Fruit fly (Drosophila melanogaster) whole organism, embryonic: ENCODE measurements around the gene Or65c.

Experiments used
- Antp ChIP-seq: fragments of 200-800 bp; sonication (Bioruptor generic); optimal IDR thresholded peaks from 3 replicates; lab custom pipeline; 2016; ENCODE audit warnings: missing biosample characterization, missing genetic modification characterization
- Atf-2 ChIP-seq: fragments of 200-800 bp; sonication (Bioruptor generic); optimal IDR thresholded peaks from 2 replicates; lab custom pipeline; 2016; ENCODE audit warnings: missing biosample characterization, missing genetic modification characterization
- C15 ChIP-seq: fragments of 200-800 bp; sonication (Bioruptor generic); IDR thresholded peaks from 3 replicates; pipeline ENCODE4 v1.3.6; 2022; ENCODE audit warnings: missing biosample characterization, missing genetic modification characterization
- CG10147 ChIP-seq: fragments of 200-800 bp; sonication (Bioruptor generic); optimal IDR thresholded peaks from 2 replicates; lab custom pipeline; 2019; ENCODE audit warnings: missing biosample characterization, mild to moderate bottlenecking, missing genetic modification characterization, moderate library complexity
- CG10321 ChIP-seq: fragments of 200-800 bp; sonication (Bioruptor generic); IDR thresholded peaks from 2 replicates; pipeline ENCODE4 v1.3.6; 2022; ENCODE audit warnings: missing biosample characterization, missing genetic modification characterization
- CG10462 ChIP-seq: fragments of 200-800 bp; sonication (Bioruptor generic); optimal IDR thresholded peaks from 2 replicates; lab custom pipeline; 2016; ENCODE audit warnings: missing biosample characterization, missing genetic modification characterization
- CG10565 ChIP-seq: fragments of 200-800 bp; sonication (Bioruptor generic); optimal IDR thresholded peaks from 3 replicates; lab custom pipeline; 2016; ENCODE audit warnings: missing biosample characterization, mild to moderate bottlenecking, missing genetic modification characterization
- CG11696 ChIP-seq: fragments of 200-800 bp; sonication (Bioruptor generic); IDR thresholded peaks from 2 replicates; pipeline ENCODE4 v1.3.6; 2022; ENCODE audit warnings: missing biosample characterization, missing genetic modification characterization
- CG12299 ChIP-seq: fragments of 200-800 bp; sonication (Bioruptor generic); optimal IDR thresholded peaks from 2 replicates; lab custom pipeline; 2018; ENCODE audit warnings: missing biosample characterization, mild to moderate bottlenecking, missing genetic modification characterization
- CG15514 ChIP-seq: fragments of 200-800 bp; sonication (Bioruptor generic); optimal IDR thresholded peaks from 3 replicates; lab custom pipeline; 2017; ENCODE audit warnings: missing biosample characterization, missing genetic modification characterization, mild to moderate bottlenecking, moderate library complexity, missing genetic modification reagents
- CG15601 ChIP-seq: fragments of 200-800 bp; sonication (Bioruptor generic); optimal IDR thresholded peaks from 3 replicates; lab custom pipeline; 2019; ENCODE audit warnings: missing biosample characterization, mild to moderate bottlenecking, missing genetic modification characterization, moderate library complexity
- CG15696 ChIP-seq: fragments of 200-800 bp; sonication (Bioruptor generic); optimal IDR thresholded peaks from 2 replicates; lab custom pipeline; 2019; ENCODE audit warnings: missing biosample characterization, mild to moderate bottlenecking, missing genetic modification characterization, moderate library complexity
- CG17568 ChIP-seq: fragments of 200-800 bp; sonication (Bioruptor generic); optimal IDR thresholded peaks from 2 replicates; lab custom pipeline; 2018; ENCODE audit warnings: missing biosample characterization, mild to moderate bottlenecking, missing genetic modification characterization, moderate library complexity
- CG18764 ChIP-seq: fragments of 200-800 bp; sonication (Bioruptor generic); optimal IDR thresholded peaks from 3 replicates; lab custom pipeline; 2016; ENCODE audit warnings: missing biosample characterization, missing genetic modification characterization
- CG30020 ChIP-seq: fragments of 200-800 bp; optimal IDR thresholded peaks from 2 replicates; lab custom pipeline; 2019; ENCODE audit warnings: missing biosample characterization, mild to moderate bottlenecking, missing genetic modification characterization, moderate library complexity
- CG3065 ChIP-seq: fragments of 200-800 bp; sonication (Bioruptor generic); optimal IDR thresholded peaks from 2 replicates; lab custom pipeline; 2016; ENCODE audit warnings: missing biosample characterization, missing genetic modification characterization
- CG4328 ChIP-seq: fragments of 200-800 bp; sonication (Bioruptor generic); optimal IDR thresholded peaks from 3 replicates; lab custom pipeline; 2017; ENCODE audit warnings: missing biosample characterization, missing genetic modification reagents, missing genetic modification characterization
- CG4360 ChIP-seq: fragments of 200-800 bp; sonication (Bioruptor generic); IDR thresholded peaks from 2 replicates; pipeline ENCODE4 v1.3.6; 2022; ENCODE audit warnings: missing biosample characterization, missing genetic modification characterization
- CG4617 ChIP-seq: fragments of 200-800 bp; sonication (Bioruptor generic); optimal IDR thresholded peaks from 3 replicates; lab custom pipeline; 2016; ENCODE audit warnings: missing biosample characterization, missing genetic modification characterization, borderline replicate concordance
- CG5245 ChIP-seq: fragments of 200-800 bp; sonication (Bioruptor generic); optimal IDR thresholded peaks from 3 replicates; lab custom pipeline; 2016; ENCODE audit warnings: missing biosample characterization, missing genetic modification characterization
- CG6272 ChIP-seq: fragments of 200-800 bp; sonication (Bioruptor generic); IDR thresholded peaks from 2 replicates; pipeline ENCODE4 v1.3.6; 2022; ENCODE audit warnings: missing biosample characterization, missing genetic modification characterization
- CG6791 ChIP-seq: fragments of 200-800 bp; sonication (Bioruptor generic); IDR thresholded peaks from 3 replicates; pipeline ENCODE4 v1.3.6; 2022; ENCODE audit warnings: missing biosample characterization, missing genetic modification characterization; ENCODE audit not compliant: partially characterized antibody
- CG8388 ChIP-seq: fragments of 200-800 bp; sonication (Bioruptor generic); optimal IDR thresholded peaks from 2 replicates; lab custom pipeline; 2019; ENCODE audit warnings: missing biosample characterization, mild to moderate bottlenecking, missing genetic modification characterization, moderate library complexity
- CG8765 ChIP-seq: fragments of 200-800 bp; sonication (Bioruptor generic); IDR thresholded peaks from 2 replicates; pipeline ENCODE4 v1.3.6; 2022; ENCODE audit warnings: missing biosample characterization, missing genetic modification characterization
- CTCF ChIP-seq: fragments of 200-800 bp; sonication (Bioruptor generic); optimal IDR thresholded peaks from 2 replicates; lab custom pipeline; 2017; ENCODE audit warnings: missing biosample characterization, mild to moderate bottlenecking, missing genetic modification characterization, moderate library complexity
- Camta ChIP-seq: fragments of 200-800 bp; sonication (Bioruptor generic); optimal IDR thresholded peaks from 2 replicates; lab custom pipeline; 2016; ENCODE audit warnings: missing biosample characterization, missing genetic modification characterization
- CrebB ChIP-seq: fragments of 200-800 bp; sonication (Bioruptor generic); optimal IDR thresholded peaks from 3 replicates; lab custom pipeline; 2018; ENCODE audit warnings: missing biosample characterization, mild to moderate bottlenecking, missing genetic modification characterization
- Dek ChIP-seq: fragments of 200-800 bp; sonication (Bioruptor generic); optimal IDR thresholded peaks from 3 replicates; lab custom pipeline; 2019; ENCODE audit warnings: missing biosample characterization, mild to moderate bottlenecking, missing genetic modification characterization, moderate library complexity
- Dll ChIP-seq: fragments of 200-800 bp; sonication (Bioruptor generic); IDR thresholded peaks from 4 replicates; pipeline ENCODE4 v1.3.6; 2022; ENCODE audit warnings: missing biosample characterization, missing genetic modification characterization; ENCODE audit not compliant: partially characterized antibody
- Doc3 ChIP-seq: fragments of 200-800 bp; sonication (Bioruptor generic); IDR thresholded peaks from 3 replicates; pipeline ENCODE4 v1.3.6; 2022; ENCODE audit warnings: missing biosample characterization, missing genetic modification characterization; ENCODE audit not compliant: partially characterized antibody
- Eip74EF ChIP-seq, 2 experiments: fragments of 200-800 bp in 1 of 2; fragments of >200 bp in 1 of 2; sonication (Bioruptor generic) in 1 of 2; optimal IDR thresholded peaks; 2 replicates each; lab custom pipeline; 2017 to 2019; ENCODE audit warnings: missing biosample characterization in 2 of 2, missing genetic modification characterization in 2 of 2, mild to moderate bottlenecking in 1 of 2, moderate library complexity in 1 of 2
- HLHmδ ChIP-seq: fragments of 200-800 bp; sonication (Bioruptor generic); optimal IDR thresholded peaks from 2 replicates; lab custom pipeline; 2018; ENCODE audit warnings: missing biosample characterization, mild to moderate bottlenecking, missing genetic modification characterization, moderate library complexity
- Jarid2 ChIP-seq: fragments of 200-800 bp; sonication (Bioruptor generic); optimal IDR thresholded peaks from 3 replicates; lab custom pipeline; 2017; ENCODE audit warnings: mild to moderate bottlenecking, missing biosample characterization, missing genetic modification reagents, missing genetic modification characterization
- Med ChIP-seq: fragments of 200-800 bp; sonication (Bioruptor generic); peaks from one replicate; lab custom pipeline; 2016; ENCODE audit warnings: missing biosample characterization, missing genetic modification characterization, mild to moderate bottlenecking, inconsistent platforms, moderate library complexity
- Nf-YB ChIP-seq: fragments of 200-800 bp; sonication (Bioruptor generic); optimal IDR thresholded peaks from 3 replicates; lab custom pipeline; 2019; ENCODE audit warnings: missing biosample characterization, mild to moderate bottlenecking, missing genetic modification characterization, moderate library complexity
- PHDP ChIP-seq: fragments of 200-800 bp; sonication (Bioruptor generic); optimal IDR thresholded peaks from 3 replicates; lab custom pipeline; 2018; ENCODE audit warnings: missing biosample characterization, mild to moderate bottlenecking, missing genetic modification characterization, moderate library complexity
- al ChIP-seq: fragments of 200-800 bp; sonication (Bioruptor generic); IDR thresholded peaks from 2 replicates; pipeline ENCODE4 v1.3.6; 2022; ENCODE audit warnings: missing biosample characterization, missing genetic modification characterization
- bcd ChIP-seq: fragments of 200-800 bp; sonication (Bioruptor generic); optimal IDR thresholded peaks from 2 replicates; lab custom pipeline; 2017; ENCODE audit warnings: missing biosample characterization, mild to moderate bottlenecking, missing genetic modification characterization
- dan ChIP-seq: fragments of 200-800 bp; sonication (Bioruptor generic); IDR thresholded peaks from 2 replicates; pipeline ENCODE4 v1.3.6; 2022; ENCODE audit warnings: missing biosample characterization, missing genetic modification characterization
- ham ChIP-seq: fragments of 200-800 bp; sonication (Bioruptor generic); IDR thresholded peaks from 2 replicates; pipeline ENCODE4 v1.3.6; 2022; ENCODE audit warnings: missing biosample characterization, missing genetic modification characterization
- nerfin-1 ChIP-seq: fragments of 200-800 bp; sonication (Bioruptor generic); optimal IDR thresholded peaks from 3 replicates; lab custom pipeline; 2019; ENCODE audit warnings: missing biosample characterization, mild to moderate bottlenecking, missing genetic modification characterization, moderate library complexity
- pan ChIP-seq, 4 experiments: fragments of >200 bp in 3 of 4; fragments of 200-800 bp in 1 of 4; sonication (Bioruptor generic) in 1 of 4; optimal IDR thresholded peaks in 3 of 4; IDR thresholded peaks in 1 of 4; 2 replicates each; pipeline versions ENCODE4 v1.3.6 to Lab custom; 2017 to 2022; ENCODE audit warnings: missing biosample characterization in 2 of 4, missing genetic modification characterization in 2 of 4, mixed read lengths in 1 of 4
- ro ChIP-seq: fragments of 200-800 bp; sonication (Bioruptor generic); IDR thresholded peaks from 2 replicates; pipeline ENCODE4 v1.3.6; 2022; ENCODE audit warnings: missing biosample characterization, missing genetic modification characterization
- sc ChIP-seq, 3 experiments: fragments of >200 bp in 2 of 3; fragments of 200-800 bp in 1 of 3; sonication (Bioruptor generic) in 1 of 3; optimal IDR thresholded peaks; 2 replicates in 2 of 3; 3 replicates in 1 of 3; lab custom pipeline; 2017; ENCODE audit warnings: mild to moderate bottlenecking in 1 of 3, missing biosample characterization in 1 of 3, missing genetic modification characterization in 1 of 3, missing genetic modification reagents in 1 of 3
- sens-2 ChIP-seq: fragments of 200-800 bp; sonication (Bioruptor generic); IDR thresholded peaks from 2 replicates; pipeline ENCODE4 v1.3.6; 2022; ENCODE audit warnings: missing biosample characterization, missing genetic modification characterization
- sob ChIP-seq: fragments of 200-800 bp; sonication (Bioruptor generic); IDR thresholded peaks from 2 replicates; pipeline ENCODE4 v1.3.6; 2022; ENCODE audit warnings: missing biosample characterization, missing genetic modification characterization
- tgo ChIP-seq: fragments of 200-800 bp; sonication (Bioruptor generic); IDR thresholded peaks from 3 replicates; pipeline ENCODE4 v1.3.6; 2022; ENCODE audit warnings: missing biosample characterization, missing genetic modification characterization
- trh ChIP-seq: fragments of 200-800 bp; sonication (Bioruptor generic); optimal IDR thresholded peaks from 2 replicates; lab custom pipeline; 2016; ENCODE audit warnings: missing biosample characterization, missing genetic modification characterization
- tx ChIP-seq: fragments of 200-800 bp; sonication (Bioruptor generic); optimal IDR thresholded peaks from 2 replicates; lab custom pipeline; 2016; ENCODE audit warnings: missing biosample characterization, missing genetic modification characterization
- zf30C ChIP-seq: fragments of 200-800 bp; sonication (Bioruptor generic); optimal IDR thresholded peaks from 3 replicates; lab custom pipeline; 2018; ENCODE audit warnings: missing biosample characterization, mild to moderate bottlenecking, missing genetic modification characterization

Or65c gene

DNA sequence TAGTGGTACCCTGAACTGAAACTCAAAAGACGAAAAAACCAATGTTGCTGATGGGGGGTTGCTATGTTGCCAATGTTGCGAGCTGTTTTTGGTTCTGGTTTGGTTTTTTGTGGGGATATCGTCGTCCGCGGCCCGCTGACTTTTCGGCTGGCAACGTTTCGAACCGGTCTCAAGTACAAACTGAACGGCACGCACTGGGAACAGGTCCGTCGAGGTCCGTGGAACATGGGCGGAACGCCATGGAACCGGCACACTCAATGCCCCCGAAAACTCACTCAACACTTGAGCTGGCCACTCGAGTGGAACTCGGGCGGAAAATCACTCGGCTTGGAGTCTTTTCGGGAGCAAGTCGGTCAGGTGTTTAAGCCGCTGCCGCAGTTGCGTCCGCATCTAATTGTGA lies 24.8 kb downstream of the Or65c start, which contains the start of gene CG13300 (continued):
- peak; percentile 4 for TF ChIP-seq zf30C (GFP tag; lab: Kevin White, UChicago)
- peak; percentile 59 for TF ChIP-seq CG6791 (GFP tag; lab: Robert Waterston, UW)
- TF ChIP-seq Eip74EF (GFP tag; optimal IDR thresholded peaks at IDR 0.05; lab: Kevin White, UChicago): no peak
- TF ChIP-seq CrebB (tag; lab: Kevin White, UChicago): no peak
- TF ChIP-seq CG5245 (GFP tag; lab: Kevin White, UChicago): no peak
- peak; percentile 81 for TF ChIP-seq Med (GFP tag; lab: Kevin White, UChicago)
- TF ChIP-seq al: no peak
- TF ChIP-seq CG18764 (GFP tag; lab: Kevin White, UChicago): no peak
- no peak for TF ChIP-seq CG11696 (GFP tag; lab: Robert Waterston, UW)
- TF ChIP-seq CG4328: no peak
- TF ChIP-seq Nf-YB (GFP tag; lab: Kevin White, UChicago): no peak
- no peak for TF ChIP-seq CG4617 (GFP tag; lab: Kevin White, UChicago)
- no peak for TF ChIP-seq CTCF (GFP tag; lab: Kevin White, UChicago)
- TF ChIP-seq CG10565 (GFP tag; lab: Kevin White, UChicago): no peak
- no peak for TF ChIP-seq ham
- TF ChIP-seq sens-2: no peak; the same call in 1 of the 2 replicates
- no peak for TF ChIP-seq Camta (GFP tag; lab: Kevin White, UChicago)
- TF ChIP-seq CG8388 (GFP tag; lab: Kevin White, UChicago): no peak
- no peak for TF ChIP-seq CG8765 (GFP tag; lab: Robert Waterston, UW)
- 0 out of 4 replicates have a peak, but pooled peaks have one; percentile 21 for TF ChIP-seq Dll
- TF ChIP-seq CG10462 (GFP tag; lab: Kevin White, UChicago): no peak
- no peak for TF ChIP-seq CG10321 (GFP tag; lab: Robert Waterston, UW)
- no peak for TF ChIP-seq CG30020 (tag; lab: Kevin White, UChicago)
- no peak for TF ChIP-seq CG10147
- TF ChIP-seq HLHmδ (GFP tag; lab: Kevin White, UChicago): peak; percentile 94
- TF ChIP-seq trh (GFP tag; lab: Kevin White, UChicago): no peak
- no peak for TF ChIP-seq sc (optimal IDR thresholded peaks at IDR 0.05; lab: Kevin White, UChicago)
- TF ChIP-seq sc (GFP tag; optimal IDR thresholded peaks at IDR 0.05; lab: Kevin White, UChicago): no peak
- no peak; the same call in 1 of the 2 replicates for TF ChIP-seq sob (GFP tag; lab: Robert Waterston, UW)
- TF ChIP-seq CG4360 (GFP tag; lab: Robert Waterston, UW): peak; percentile 52; the same call in 1 of the 2 replicates
- TF ChIP-seq CG15601 (tag; lab: Kevin White, UChicago): no peak
- no peak for TF ChIP-seq tgo (GFP tag; lab: Robert Waterston, UW)
- no peak for TF ChIP-seq dan (GFP tag; lab: Robert Waterston, UW)
- no peak for TF ChIP-seq CG17568 (GFP tag; lab: Kevin White, UChicago)
- TF ChIP-seq pan (optimal IDR thresholded peaks at IDR 0.05; lab: Kevin White, UChicago): no peak
- TF ChIP-seq pan (GFP tag; optimal IDR thresholded peaks at IDR 0.05 in 1 of 2, IDR thresholded peaks at IDR 0.05 in 1 of 2): no peak
- no peak for TF ChIP-seq Dek (tag; lab: Kevin White, UChicago)
- no peak for TF ChIP-seq CG15696
- no peak for TF ChIP-seq Doc3 (GFP tag; lab: Robert Waterston, UW)
- TF ChIP-seq C15 (GFP tag; lab: Robert Waterston, UW): no peak
- peak; percentile 6 for TF ChIP-seq CG15514 (GFP tag; lab: Kevin White, UChicago)
- no peak for TF ChIP-seq bcd
- TF ChIP-seq PHDP: peak; percentile 42
- peak; percentile 98 for TF ChIP-seq Jarid2 (GFP tag; lab: Kevin White, UChicago)
- TF ChIP-seq Antp (GFP tag; lab: Kevin White, UChicago): no peak
- TF ChIP-seq CG3065 (GFP tag; lab: Kevin White, UChicago): no peak
- TF ChIP-seq Atf-2 (GFP tag; lab: Kevin White, UChicago): no peak
- TF ChIP-seq nerfin-1 (tag; lab: Kevin White, UChicago): no peak
- no peak for TF ChIP-seq ro (GFP tag; lab: Robert Waterston, UW)
- peak; percentile 33 for TF ChIP-seq CG12299 (tag; lab: Kevin White, UChicago)
- TF ChIP-seq tx (GFP tag; lab: Kevin White, UChicago): no peak
- no peak for TF ChIP-seq CG6272 (GFP tag; lab: Robert Waterston, UW)
